Worm (Caenorhabditis elegans): Measurements from ENCODE around the gene cutl-1.

cutl-1 gene

ce11 chrV:13374532-13374931 lies 31.4 kb downstream of the cutl-1 start (continued):
- no peak for TF ChIP-seq ztf-11 (tag; optimal IDR thresholded peaks at IDR 0.05)
- no peak for TF ChIP-seq lin-38 (GFP tag; IDR thresholded peaks at IDR 0.05)
- no peak for TF ChIP-seq T26A8.4 (GFP tag; IDR thresholded peaks at IDR 0.05)
- TF ChIP-seq zip-2 (tag; optimal IDR thresholded peaks at IDR 0.05): no peak
- no peak for TF ChIP-seq Y48G9A.11 (GFP tag; IDR thresholded peaks at IDR 0.05)
- TF ChIP-seq egl-27 (tag; optimal IDR thresholded peaks at IDR 0.05): no peak
- 0 out of 2 replicates have a peak, but pooled peaks have one; percentile 55 for TF ChIP-seq tra-1 (GFP tag; IDR thresholded peaks at IDR 0.05)
- no peak for TF ChIP-seq nhr-42 (GFP tag; IDR thresholded peaks at IDR 0.05)
- no peak for TF ChIP-seq D1046.2 (GFP tag; IDR thresholded peaks at IDR 0.05)
- TF ChIP-seq set-16 (GFP tag; IDR thresholded peaks at IDR 0.05): peak; percentile 87
- no peak for TF ChIP-seq ceh-28 (tag; optimal IDR thresholded peaks at IDR 0.05)
- TF ChIP-seq hlh-30 (tag; optimal IDR thresholded peaks at IDR 0.05; ENCODE audit: insufficient read depth): peak; percentile 43
- TF ChIP-seq nhr-25 (tag; optimal IDR thresholded peaks at IDR 0.05; ENCODE audit: borderline replicate concordance, insufficient read depth): peak; percentile 83
- no peak for TF ChIP-seq pqm-1 (tag; optimal IDR thresholded peaks at IDR 0.05)
- no peak for TF ChIP-seq ceh-32 (tag; optimal IDR thresholded peaks at IDR 0.05; ENCODE audit: poor library complexity)
- peak; percentile 35; the same call in 1 of the 2 replicates for TF ChIP-seq dmd-6 (GFP tag; IDR thresholded peaks at IDR 0.05)
- TF ChIP-seq mdl-1 (tag; optimal IDR thresholded peaks at IDR 0.05): peak in 1 of 2 experiments; percentile 20
- no peak for TF ChIP-seq sdz-12 (GFP tag; optimal IDR thresholded peaks at IDR 0.05)

- peak; percentile 57 for TF ChIP-seq nhr-48 (tag; optimal IDR thresholded peaks at IDR 0.05)
- no peak for TF ChIP-seq nhr-111 (GFP tag; optimal IDR thresholded peaks at IDR 0.05)
- TF ChIP-seq tag-97 (GFP tag; IDR thresholded peaks at IDR 0.05): no peak
- TF ChIP-seq dmd-8 (GFP tag; IDR thresholded peaks at IDR 0.05): no peak
- TF ChIP-seq zip-11 (GFP tag; IDR thresholded peaks at IDR 0.05): no peak
- no peak for TF ChIP-seq vab-7 (GFP tag; IDR thresholded peaks at IDR 0.05)
- TF ChIP-seq daf-19 (GFP tag; conservative IDR thresholded peaks at IDR 0.05): no peak
- TF ChIP-seq F44E2.7 (GFP tag; IDR thresholded peaks at IDR 0.05): no peak
- no peak for TF ChIP-seq unc-62 (GFP tag; optimal IDR thresholded peaks at IDR 0.05 in 1 of 2)
- TF ChIP-seq unc-62 (tag; optimal IDR thresholded peaks at IDR 0.05): no peak
- TF ChIP-seq dmd-9 (GFP tag; IDR thresholded peaks at IDR 0.05): no peak
- no peak for TF ChIP-seq saeg-2 (GFP tag; IDR thresholded peaks at IDR 0.05)
- TF ChIP-seq lsy-2 (tag; optimal IDR thresholded peaks at IDR 0.05): peak in 1 of 2 experiments; percentile 26
- TF ChIP-seq ctbp-1 (GFP tag; IDR thresholded peaks at IDR 0.05): no peak
- TF ChIP-seq nhr-102 (tag; optimal IDR thresholded peaks at IDR 0.05): peak; percentile 50
- no peak for TF ChIP-seq lim-7 (GFP tag; IDR thresholded peaks at IDR 0.05)
- no peak for TF ChIP-seq mxl-2 (GFP tag; conservative IDR thresholded peaks at IDR 0.05)
- peak; percentile 81 for TF ChIP-seq dmd-6 (GFP tag; IDR thresholded peaks at IDR 0.05)
- peak; percentile 74 for TF ChIP-seq hlh-30 (tag; optimal IDR thresholded peaks at IDR 0.05; ENCODE audit: insufficient read depth)
- peak; percentile 70 for TF ChIP-seq nhr-10 (tag; optimal IDR thresholded peaks at IDR 0.05)
- no peak for TF ChIP-seq ceh-28 (tag; optimal IDR thresholded peaks at IDR 0.05)
- TF ChIP-seq nhr-237 (tag; optimal IDR thresholded peaks at IDR 0.05): no peak
- TF ChIP-seq lin-29 (GFP tag; IDR thresholded peaks at IDR 0.05): no peak
- no peak for TF ChIP-seq lin-13 (GFP tag; optimal IDR thresholded peaks at IDR 0.05)
- TF ChIP-seq mdl-1 (tag; optimal IDR thresholded peaks at IDR 0.05): peak in 1 of 2 experiments; percentile 47
- no peak for TF ChIP-seq gei-8 (GFP tag; optimal IDR thresholded peaks at IDR 0.05)
- no peak for TF ChIP-seq zip-2 (tag; optimal IDR thresholded peaks at IDR 0.05)
- no peak for TF ChIP-seq unc-39 (tag; optimal IDR thresholded peaks at IDR 0.05)
- peak; percentile 89 for TF ChIP-seq pqm-1 (tag; optimal IDR thresholded peaks at IDR 0.05)
- peak; percentile 3 for TF ChIP-seq T20F7.1 (GFP tag; optimal IDR thresholded peaks at IDR 0.05)
- no peak for TF ChIP-seq skn-1 (tag; optimal IDR thresholded peaks at IDR 0.05)
- peak; percentile 76; the same call in 1 of the 2 replicates for TF ChIP-seq lin-1 (GFP tag; IDR thresholded peaks at IDR 0.05)
- TF ChIP-seq hmg-1.1 (GFP tag; IDR thresholded peaks at IDR 0.05): no peak
- no peak for TF ChIP-seq zag-1 (tag; optimal IDR thresholded peaks at IDR 0.05)
- TF ChIP-seq nhr-11 (tag; optimal IDR thresholded peaks at IDR 0.05): no peak
- TF ChIP-seq ztf-7 (tag; optimal IDR thresholded peaks at IDR 0.05): no peak
- no peak for TF ChIP-seq pha-4 (GFP tag; IDR thresholded peaks at IDR 0.05)
- TF ChIP-seq pha-4 (tag; optimal IDR thresholded peaks at IDR 0.05): no peak
- TF ChIP-seq zfp-3 (GFP tag; conservative IDR thresholded peaks at IDR 0.05): no peak
Observed at ce11 chrV:13373643-13374042, 32.3 kb downstream of the cutl-1 start.
